Worm (Caenorhabditis elegans) whole organism, L4 larva: ENCODE measurements around the gene piga-1.

Experiments used
- F10B5.3 ChIP-seq: sonication (generic microtip); optimal IDR thresholded peaks from 2 replicates; lab custom pipeline; 2016; ENCODE audit warnings: mild to moderate bottlenecking, missing genetic modification characterization, missing compliant biosample characterization
- F26F4.8 ChIP-seq: fragments of 200-800 bp; sonication (Bioruptor generic); conservative IDR thresholded peaks from 2 replicates; pipeline ENCODE4 v1.3.6; 2022; ENCODE audit warnings: missing genetic modification characterization, missing compliant biosample characterization
- R02D3.7 ChIP-seq: fragments of 150-350 bp; sonication (generic microtip); optimal IDR thresholded peaks from 3 replicates; lab custom pipeline; 2014; ENCODE audit warnings: missing biosample characterization, missing genetic modification characterization
- Y105C5A.15 ChIP-seq: fragments of 200-800 bp; sonication (Bioruptor generic); IDR thresholded peaks from 2 replicates; pipeline ENCODE4 v1.3.6; 2022; ENCODE audit warnings: missing genetic modification characterization, missing compliant biosample characterization
- ZK546.5 ChIP-seq, 2 experiments: sonication (generic microtip); optimal IDR thresholded peaks; 2 replicates each; lab custom pipeline; 2017; ENCODE audit warnings: missing biosample characterization in 2 of 2, missing genetic modification characterization in 2 of 2
- attf-4 ChIP-seq: sonication (generic microtip); optimal IDR thresholded peaks from 3 replicates; lab custom pipeline; 2017; ENCODE audit warnings: missing biosample characterization, missing genetic modification characterization
- cey-2 ChIP-seq: sonication (generic microtip); optimal IDR thresholded peaks from 3 replicates; lab custom pipeline; 2017; ENCODE audit warnings: missing genetic modification characterization, mild to moderate bottlenecking, missing compliant biosample characterization, antibody characterized with exemption, borderline replicate concordance; ENCODE audit not compliant: insufficient read depth
- dpl-1 ChIP-seq: fragments of 150-350 bp; optimal IDR thresholded peaks from 2 replicates; lab custom pipeline; 2014; ENCODE audit warnings: missing biosample characterization, missing genetic modification reagents, missing genetic modification characterization
- duxl-1 ChIP-seq: sonication (generic microtip); optimal IDR thresholded peaks from 2 replicates; lab custom pipeline; 2016; ENCODE audit warnings: mild to moderate bottlenecking, missing genetic modification characterization, moderate library complexity, missing compliant biosample characterization; ENCODE audit not compliant: poor library complexity
- egl-27 ChIP-seq: sonication (generic microtip); optimal IDR thresholded peaks from 3 replicates; lab custom pipeline; 2017; ENCODE audit warnings: missing biosample characterization, missing genetic modification reagents, missing genetic modification characterization
- hlh-11 ChIP-seq: fragments of 200-800 bp; sonication (Bioruptor generic); optimal IDR thresholded peaks from 2 replicates; lab custom pipeline; 2018; ENCODE audit warnings: mild to moderate bottlenecking, missing genetic modification characterization, missing compliant biosample characterization
- jun-1 ChIP-seq: fragments of 150-350 bp; optimal IDR thresholded peaks from 2 replicates; lab custom pipeline; 2014; ENCODE audit warnings: missing biosample characterization, missing genetic modification reagents, missing genetic modification characterization
- lin-15B ChIP-seq: fragments of 150-350 bp; sonication (generic microtip); optimal IDR thresholded peaks from 3 replicates; lab custom pipeline; 2014; ENCODE audit warnings: missing biosample characterization, missing genetic modification characterization
- lsy-2 ChIP-seq, 2 experiments: fragments of 150-350 bp in 1 of 2; sonication (generic microtip) in 1 of 2; optimal IDR thresholded peaks; 2 replicates each; lab custom pipeline; 2014 to 2017; ENCODE audit warnings: missing biosample characterization in 2 of 2, missing genetic modification characterization in 2 of 2
- mdt-29 ChIP-seq: fragments of 200-800 bp; sonication (Bioruptor generic); IDR thresholded peaks from 2 replicates; pipeline ENCODE4 v1.3.6; 2022; ENCODE audit warnings: missing genetic modification reagents, missing genetic modification characterization, missing compliant biosample characterization
- nhr-11 ChIP-seq: fragments of 150-350 bp; optimal IDR thresholded peaks from 2 replicates; lab custom pipeline; 2014; ENCODE audit warnings: missing biosample characterization, missing genetic modification characterization
- nhr-42 ChIP-seq: fragments of 200-800 bp; sonication (Bioruptor generic); IDR thresholded peaks from 2 replicates; pipeline ENCODE4 v1.3.6; 2022; ENCODE audit warnings: missing genetic modification characterization, missing compliant biosample characterization
- nhr-77 ChIP-seq: fragments of 150-350 bp; optimal IDR thresholded peaks from 2 replicates; lab custom pipeline; 2014; ENCODE audit warnings: missing biosample characterization, missing genetic modification characterization
- sdz-12 ChIP-seq: fragments of 200-800 bp; sonication (Bioruptor generic); optimal IDR thresholded peaks from 2 replicates; lab custom pipeline; 2018; ENCODE audit warnings: mild to moderate bottlenecking, missing genetic modification characterization, missing compliant biosample characterization
- tag-97 ChIP-seq: fragments of 200-800 bp; sonication (Bioruptor generic); IDR thresholded peaks from 2 replicates; pipeline ENCODE4 v1.3.6; 2022; ENCODE audit warnings: missing genetic modification characterization, missing compliant biosample characterization
- ztf-7 ChIP-seq: fragments of 150-350 bp; optimal IDR thresholded peaks from 2 replicates; lab custom pipeline; 2014; ENCODE audit warnings: missing biosample characterization, missing genetic modification characterization

piga-1 gene

DNA sequence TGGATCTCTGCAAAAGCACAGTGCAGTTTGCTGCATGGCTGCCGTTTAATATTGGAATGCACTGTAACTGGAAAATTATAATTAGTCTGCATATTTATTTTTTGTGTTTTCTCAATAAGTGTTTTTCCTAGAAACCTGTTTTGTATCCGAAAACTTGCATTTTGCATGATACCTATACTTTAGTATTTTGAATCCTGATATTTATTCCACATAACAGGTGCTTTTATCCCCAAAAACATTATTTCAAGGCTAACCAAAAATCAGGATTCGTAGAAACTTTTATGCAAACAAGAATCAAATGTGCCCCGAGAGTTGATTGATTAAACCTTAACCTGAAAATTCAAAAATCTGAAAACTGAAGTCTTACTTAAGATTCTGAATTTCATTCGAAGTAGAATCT lies 50.9 kb downstream of the piga-1 start:
- TF ChIP-seq tag-97 (GFP tag; lab: Robert Waterston, UW) (no peak), F26F4.8 (GFP tag; lab: Robert Waterston, UW) (no peak), R02D3.7 (tag; lab: Kevin White, UChicago) (no peak)

DNA sequence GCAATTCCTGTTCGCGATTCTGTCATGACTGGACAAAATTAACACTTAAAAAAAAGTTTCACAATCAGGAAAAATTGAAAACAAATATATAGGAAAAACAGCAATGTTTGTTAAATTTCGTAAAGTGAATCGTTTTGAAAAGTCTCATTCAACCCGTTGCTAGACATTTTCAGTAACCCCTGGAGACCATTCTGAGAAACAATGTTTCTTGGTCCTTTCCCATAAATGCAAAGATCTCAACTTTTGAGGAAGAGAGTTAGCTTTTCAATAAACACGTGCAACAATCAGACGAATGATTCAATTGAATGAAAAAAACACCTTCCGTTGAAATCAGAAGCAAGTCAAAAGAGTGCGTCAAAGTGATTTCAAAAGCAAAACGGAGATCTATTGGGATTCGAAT lies 51.4 kb downstream of the piga-1 start, which contains the start of gene F28C6.9:
TSS of gene F28C6.9 (minus strand) at position 101 of the 400 bp plus-strand sequence.
- TF ChIP-seq lsy-2 (tag; optimal IDR thresholded peaks at IDR 0.05; lab: Kevin White, UChicago) (no peak), sdz-12 (GFP tag; lab: Kevin White, UChicago) (no peak), jun-1 (no peak), egl-27 (tag; lab: Kevin White, UChicago) (no peak), dpl-1 (GFP tag; lab: Kevin White, UChicago) (no peak), Y105C5A.15 (GFP tag; lab: Robert Waterston, UW) (no peak), hlh-11 (no peak), nhr-42 (GFP tag; lab: Robert Waterston, UW) (no peak), F10B5.3 (tag; lab: Kevin White, UChicago) (no peak), duxl-1 (no peak), mdt-29 (no peak), attf-4 (tag; lab: Kevin White, UChicago) (no peak), cey-2 (tag; lab: Kevin White, UChicago) (no peak), ztf-7 (no peak), lin-15B (tag; lab: Kevin White, UChicago) (no peak), nhr-11 (tag; lab: Kevin White, UChicago) (no peak), nhr-77 (tag; lab: Kevin White, UChicago) (no peak), ZK546.5 (tag; optimal IDR thresholded peaks at IDR 0.05; lab: Kevin White, UChicago) (no peak)
